Fruit fly (Drosophila melanogaster) whole organism, adult: ENCODE results near the gene vri.

Experiments
- CG14711 ChIP-seq: fragments of 200-800 bp; sonication (Bioruptor generic); optimal IDR thresholded peaks from 2 replicates; lab custom pipeline; 2018; ENCODE audit warnings: missing biosample characterization, mild to moderate bottlenecking, missing genetic modification characterization, moderate library complexity
- CG5204 ChIP-seq: fragments of 200-800 bp; sonication (Bioruptor generic); optimal IDR thresholded peaks from 2 replicates; lab custom pipeline; 2016; ENCODE audit warnings: missing biosample characterization, missing genetic modification characterization
- Crg-1 ChIP-seq: fragments of 200-800 bp; sonication (Bioruptor generic); optimal IDR thresholded peaks from 2 replicates; lab custom pipeline; 2016; ENCODE audit warnings: missing biosample characterization, missing genetic modification characterization
- Hr96 ChIP-seq: fragments of 200-800 bp; sonication (Bioruptor generic); optimal IDR thresholded peaks from 2 replicates; lab custom pipeline; 2016; ENCODE audit warnings: missing biosample characterization, missing genetic modification characterization
- cnc ChIP-seq, 2 experiments: fragments of >200 bp; optimal IDR thresholded peaks; 2 replicates each; lab custom pipeline; 2017
- ovo ChIP-seq: fragments of 200-800 bp; sonication (Bioruptor generic); optimal IDR thresholded peaks from 2 replicates; lab custom pipeline; 2016; ENCODE audit warnings: missing biosample characterization, missing genetic modification characterization
- tj ChIP-seq: fragments of 200-800 bp; sonication (Bioruptor generic); optimal IDR thresholded peaks from 3 replicates; lab custom pipeline; 2017; ENCODE audit warnings: missing biosample characterization, mild to moderate bottlenecking, missing genetic modification characterization, moderate library complexity

DNA sequence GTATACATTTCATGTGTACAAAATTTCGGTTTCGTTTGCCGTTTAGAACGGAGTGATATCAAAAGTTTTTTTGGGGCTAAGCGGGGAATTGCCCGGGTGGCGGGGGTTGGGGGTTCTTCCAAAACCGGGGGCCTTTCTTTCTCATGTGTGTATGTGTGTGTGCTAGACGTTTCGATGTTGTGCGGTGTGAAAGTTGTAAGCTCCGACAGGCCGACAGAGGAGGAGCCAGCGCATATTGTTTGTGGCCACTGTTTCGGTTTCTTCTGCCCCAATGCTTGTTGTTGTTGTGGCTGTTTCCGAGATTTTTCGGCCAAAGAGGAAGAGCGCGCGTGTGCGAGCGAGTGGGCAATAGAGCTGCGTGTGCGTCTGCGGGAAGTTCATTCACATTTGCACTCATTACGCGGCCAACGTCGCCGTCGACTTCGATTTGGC is 11.5 kb downstream of the vri start:
- TF ChIP-seq CG5204, result no peak
- TF ChIP-seq Hr96 (GFP tag; lab: Kevin White, UChicago), result no peak
- no peak for TF ChIP-seq tj (GFP tag; lab: Kevin White, UChicago)
- no peak for TF ChIP-seq cnc (optimal IDR thresholded peaks at IDR 0.05; lab: Kevin White, UChicago)
- no peak for TF ChIP-seq CG14711 (tag; lab: Kevin White, UChicago)
- no peak for TF ChIP-seq Crg-1 (GFP tag; lab: Kevin White, UChicago)
- no peak for TF ChIP-seq ovo
